Fruit fly (Drosophila melanogaster): ENCODE measurements around the gene Nxf3.

Nxf3 gene

DNA sequence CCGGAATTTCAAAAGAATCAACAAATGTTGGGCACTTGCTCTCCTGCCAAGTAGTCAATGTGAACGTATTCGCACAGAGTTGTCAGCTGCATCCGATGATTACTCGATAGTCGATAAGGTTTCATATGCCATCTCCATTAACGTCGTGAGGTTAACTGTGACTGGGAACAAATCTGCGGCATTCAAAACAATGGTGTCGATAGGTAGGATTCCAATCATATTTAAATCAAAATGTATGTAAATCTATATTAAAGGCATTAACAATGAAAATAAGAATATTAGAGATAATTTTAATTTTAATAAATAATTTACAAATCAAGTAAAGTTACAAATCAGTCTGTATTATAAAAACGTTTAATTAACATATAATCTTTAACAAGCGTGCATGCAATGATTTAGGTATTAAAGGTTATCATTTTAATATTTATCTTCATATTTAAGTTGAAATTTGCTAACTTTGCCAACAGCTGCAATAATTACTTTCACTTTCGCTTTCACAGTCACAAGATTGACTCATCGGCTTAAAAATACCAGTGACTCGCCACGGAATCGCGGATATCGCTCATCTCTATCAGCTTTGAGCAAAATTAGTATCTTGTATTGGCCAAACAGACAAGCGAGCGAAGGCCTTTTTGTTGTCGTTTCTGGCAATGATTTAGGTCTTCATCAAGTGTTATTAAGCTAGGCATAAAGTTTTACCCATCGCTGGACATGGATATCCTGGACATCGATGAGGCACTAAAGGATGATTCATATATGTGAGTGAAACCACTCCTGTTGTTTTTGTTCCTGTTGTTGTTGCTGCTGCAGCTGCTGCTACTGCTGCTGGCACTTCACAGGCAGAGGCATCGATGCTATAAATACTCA lies at the start of gene Nxf3, which contains the start of the genes Meics and ssp2:
Gene Nxf3 (plus strand): TSS at position 569 of the 867 bp plus-strand sequence.
Gene Meics (minus strand): TSS at position 68 of the 867 bp plus-strand sequence.
Gene ssp2 (plus strand): TSS at position 569 of the 867 bp plus-strand sequence.
- no peak for TF ChIP-seq cic (GFP tag; optimal IDR thresholded peaks at IDR 0.05)
- no peak for TF ChIP-seq ovo (GFP tag; optimal IDR thresholded peaks at IDR 0.05)
- peak; percentile 33 for TF ChIP-seq CG11617 (GFP tag; optimal IDR thresholded peaks at IDR 0.05)
- peak; percentile 52 for TF ChIP-seq Hr96 (GFP tag; optimal IDR thresholded peaks at IDR 0.05)
- no peak for TF ChIP-seq cnc (optimal IDR thresholded peaks at IDR 0.05)
- peak; percentile 16 for TF ChIP-seq CG33017 (tag; optimal IDR thresholded peaks at IDR 0.05)
- TF ChIP-seq Crg-1 (GFP tag; optimal IDR thresholded peaks at IDR 0.05), result peak; percentile 49
- TF ChIP-seq CG14711 (tag; optimal IDR thresholded peaks at IDR 0.05), result peak; percentile 90
- TF ChIP-seq bab1 (GFP tag; optimal IDR thresholded peaks at IDR 0.05), result no peak
- TF ChIP-seq tj (GFP tag; optimal IDR thresholded peaks at IDR 0.05), result peak; percentile 24
- peak; percentile 28 for TF ChIP-seq CG1620 (GFP tag; optimal IDR thresholded peaks at IDR 0.05)
- TF ChIP-seq CG12768 (GFP tag; optimal IDR thresholded peaks at IDR 0.05), result no peak
- no peak for TF ChIP-seq CG7101 (tag; optimal IDR thresholded peaks at IDR 0.05)
- TF ChIP-seq CG7045 (GFP tag; optimal IDR thresholded peaks at IDR 0.05), result peak; percentile 64
- no peak for TF ChIP-seq Mnt (GFP tag; optimal IDR thresholded peaks at IDR 0.05)
- TF ChIP-seq kay (GFP tag; ENCODE audit: borderline replicate concordance), result peak; percentile 98
- TF ChIP-seq Clk (GFP tag; optimal IDR thresholded peaks at IDR 0.05), result no peak
- TF ChIP-seq pad (GFP tag; optimal IDR thresholded peaks at IDR 0.05), result peak; percentile 27
- TF ChIP-seq toe (GFP tag; optimal IDR thresholded peaks at IDR 0.05), result peak; percentile 54
- TF ChIP-seq CG5204 (GFP tag; optimal IDR thresholded peaks at IDR 0.05), result peak; percentile 29

DNA sequence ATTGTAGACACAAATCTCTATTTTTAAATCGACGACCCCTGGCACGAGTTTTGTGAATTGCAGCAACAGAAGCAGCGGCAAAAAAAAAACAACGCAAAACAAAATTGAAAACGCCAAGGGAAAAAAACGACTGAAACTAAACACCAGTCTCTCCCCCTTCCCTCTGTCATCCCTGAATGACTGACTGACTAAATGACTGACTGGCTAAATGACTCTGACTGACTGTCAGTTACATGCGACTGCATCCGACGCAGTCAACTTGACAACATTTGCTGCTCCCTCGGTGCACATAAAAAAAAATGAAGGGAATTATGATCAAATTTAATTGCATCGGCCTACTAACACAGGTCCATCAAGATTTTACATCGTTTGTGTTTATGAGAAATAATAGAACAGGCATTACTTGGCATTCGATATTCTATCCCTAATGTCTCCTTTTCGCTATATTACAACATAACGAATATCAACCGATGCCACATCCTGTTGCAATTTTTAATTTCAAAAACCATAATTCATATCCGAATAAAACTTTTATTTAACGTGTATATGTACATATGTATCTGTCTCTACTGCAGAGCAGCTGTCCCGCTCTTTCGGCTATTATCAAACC lies 47.3 kb upstream of the Nxf3 start:
- TF ChIP-seq CG7101 (tag; optimal IDR thresholded peaks at IDR 0.05) (peak; percentile 28), CG5204 (GFP tag; optimal IDR thresholded peaks at IDR 0.05) (peak; percentile 4), kay (GFP tag; ENCODE audit: borderline replicate concordance) (no peak), tj (GFP tag; optimal IDR thresholded peaks at IDR 0.05) (no peak), CG14711 (tag; optimal IDR thresholded peaks at IDR 0.05) (peak; percentile 32), CG33017 (tag; optimal IDR thresholded peaks at IDR 0.05) (peak; percentile 24), CG7045 (GFP tag; optimal IDR thresholded peaks at IDR 0.05) (peak; percentile 38), CG11617 (GFP tag; optimal IDR thresholded peaks at IDR 0.05) (peak; percentile 3), bab1 (GFP tag; optimal IDR thresholded peaks at IDR 0.05) (no peak), Hr96 (GFP tag; optimal IDR thresholded peaks at IDR 0.05) (no peak), CG12768 (GFP tag; optimal IDR thresholded peaks at IDR 0.05) (peak; percentile 8)

DNA sequence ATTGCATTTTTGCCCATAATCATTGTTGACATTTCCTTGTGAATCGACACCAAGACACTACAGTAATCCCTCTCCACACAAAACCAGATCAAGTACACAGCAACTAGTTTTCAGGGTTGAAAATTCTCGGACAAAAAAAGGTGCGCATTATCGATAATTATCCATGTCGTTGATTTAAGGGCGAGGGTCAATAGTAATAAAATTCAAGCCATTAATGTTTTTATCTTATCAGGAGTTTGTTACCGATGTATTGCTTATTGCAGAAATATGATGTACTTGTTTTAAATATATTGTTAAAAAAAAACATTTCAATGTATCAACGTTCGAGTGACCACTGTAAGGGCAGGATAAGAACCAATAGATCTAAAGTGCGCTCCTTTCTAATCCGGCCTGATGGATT lies 46.2 kb upstream of the Nxf3 start:
- TF ChIP-seq Clk (GFP tag; optimal IDR thresholded peaks at IDR 0.05), result no peak
- TF ChIP-seq kay (GFP tag; ENCODE audit: borderline replicate concordance), result peak; percentile 55
- peak; percentile 9 for TF ChIP-seq CG5204 (GFP tag; optimal IDR thresholded peaks at IDR 0.05)
- TF ChIP-seq bab1 (GFP tag; optimal IDR thresholded peaks at IDR 0.05), result peak; percentile 6

DNA sequence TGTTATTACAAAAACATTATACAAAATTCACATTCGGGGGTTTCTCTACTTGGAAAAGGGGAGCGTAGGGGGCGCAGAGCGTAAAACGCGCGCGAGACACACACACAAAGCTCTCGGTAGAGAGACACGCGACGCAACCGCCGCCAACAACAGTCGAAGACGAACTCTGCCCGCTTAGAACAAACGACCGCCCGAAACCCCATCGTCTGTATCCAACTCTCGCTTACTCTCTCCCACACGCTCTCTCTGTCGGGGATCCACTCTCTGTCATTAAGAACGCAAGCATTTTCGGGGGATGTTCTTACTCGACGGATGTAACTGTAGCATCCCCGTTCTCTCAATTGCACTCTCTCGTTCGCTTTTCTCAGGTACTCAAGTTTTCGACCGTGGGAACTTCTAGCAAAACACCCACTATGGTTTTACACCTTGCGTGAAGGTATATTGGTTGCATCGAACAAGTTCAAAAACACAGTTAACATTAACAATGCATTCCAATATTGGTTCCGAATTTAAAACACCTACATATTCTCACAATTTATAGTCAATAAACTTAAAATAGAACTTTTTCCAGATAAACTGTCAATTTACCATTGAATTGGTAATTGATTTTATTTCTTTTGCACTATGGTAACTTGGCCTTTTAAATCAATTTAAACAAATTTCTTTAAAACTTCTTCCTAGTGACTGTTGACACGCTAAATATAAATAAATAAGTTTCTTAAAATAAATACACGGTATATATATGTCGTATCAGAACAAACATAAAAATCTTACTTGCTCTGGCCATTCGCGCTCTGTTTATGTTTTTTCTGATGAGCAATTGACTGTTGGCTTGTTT lies 45.0 kb upstream of the Nxf3 start:
- TF ChIP-seq Hr96 (GFP tag; optimal IDR thresholded peaks at IDR 0.05), result peak; percentile 68
- peak; percentile 78 for TF ChIP-seq CG11617 (GFP tag; optimal IDR thresholded peaks at IDR 0.05)
- TF ChIP-seq Clk (GFP tag; optimal IDR thresholded peaks at IDR 0.05), result peak; percentile 24
- TF ChIP-seq CG14711 (tag; optimal IDR thresholded peaks at IDR 0.05), result peak; percentile 55
- peak; percentile 84 for TF ChIP-seq CG12768 (GFP tag; optimal IDR thresholded peaks at IDR 0.05)
- TF ChIP-seq kay (GFP tag; ENCODE audit: borderline replicate concordance), result peak; percentile 88
- TF ChIP-seq CG7045 (GFP tag; optimal IDR thresholded peaks at IDR 0.05), result peak; percentile 86
- no peak for TF ChIP-seq Crg-1 (GFP tag; optimal IDR thresholded peaks at IDR 0.05)
- TF ChIP-seq toe (GFP tag; optimal IDR thresholded peaks at IDR 0.05), result peak; percentile 65
- peak; percentile 73 for TF ChIP-seq CG5204 (GFP tag; optimal IDR thresholded peaks at IDR 0.05)
- no peak for TF ChIP-seq CG1620 (GFP tag; optimal IDR thresholded peaks at IDR 0.05)
- peak; percentile 32 for TF ChIP-seq tj (GFP tag; optimal IDR thresholded peaks at IDR 0.05)
- peak; percentile 65 for TF ChIP-seq bab1 (GFP tag; optimal IDR thresholded peaks at IDR 0.05)
- no peak for TF ChIP-seq ovo (GFP tag; optimal IDR thresholded peaks at IDR 0.05)
- TF ChIP-seq Mnt (GFP tag; optimal IDR thresholded peaks at IDR 0.05), result peak; percentile 16
- TF ChIP-seq CG7101 (tag; optimal IDR thresholded peaks at IDR 0.05), result peak; percentile 74
- peak; percentile 77 for TF ChIP-seq pad (GFP tag; optimal IDR thresholded peaks at IDR 0.05)
- no peak for TF ChIP-seq cnc (optimal IDR thresholded peaks at IDR 0.05)
- TF ChIP-seq CG33017 (tag; optimal IDR thresholded peaks at IDR 0.05), result peak; percentile 75
- no peak for TF ChIP-seq cic (GFP tag; optimal IDR thresholded peaks at IDR 0.05)

DNA sequence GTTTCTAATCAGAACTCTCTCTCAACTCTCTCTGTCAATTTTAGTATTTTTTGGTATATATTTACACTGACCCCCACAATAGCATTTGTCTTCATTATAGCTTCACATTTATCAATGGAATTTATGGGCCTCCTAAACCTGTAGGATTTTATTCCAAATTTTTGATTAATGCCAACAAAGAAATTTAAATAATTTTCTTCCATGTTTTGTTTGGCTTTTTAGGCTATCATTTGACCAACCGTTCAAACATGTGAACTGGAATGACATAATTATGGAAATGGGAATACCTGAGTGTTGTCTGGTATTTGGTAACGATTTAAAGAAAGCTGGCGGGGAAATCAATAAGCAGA lies 44.4 kb upstream of the Nxf3 start:
- TF ChIP-seq CG7045 (GFP tag; optimal IDR thresholded peaks at IDR 0.05), result no peak
- no peak for TF ChIP-seq toe (GFP tag; optimal IDR thresholded peaks at IDR 0.05)
- no peak for TF ChIP-seq Mnt (GFP tag; optimal IDR thresholded peaks at IDR 0.05)
- no peak for TF ChIP-seq kay (GFP tag; ENCODE audit: borderline replicate concordance)
- TF ChIP-seq ovo (GFP tag; optimal IDR thresholded peaks at IDR 0.05), result no peak
- TF ChIP-seq cnc (optimal IDR thresholded peaks at IDR 0.05), result no peak
- no peak for TF ChIP-seq CG5204 (GFP tag; optimal IDR thresholded peaks at IDR 0.05)
- no peak for TF ChIP-seq Crg-1 (GFP tag; optimal IDR thresholded peaks at IDR 0.05)
- no peak for TF ChIP-seq tj (GFP tag; optimal IDR thresholded peaks at IDR 0.05)
- no peak for TF ChIP-seq pad (GFP tag; optimal IDR thresholded peaks at IDR 0.05)
- no peak for TF ChIP-seq Hr96 (GFP tag; optimal IDR thresholded peaks at IDR 0.05)
- TF ChIP-seq Clk (GFP tag; optimal IDR thresholded peaks at IDR 0.05), result no peak
- TF ChIP-seq CG14711 (tag; optimal IDR thresholded peaks at IDR 0.05), result no peak
- no peak for TF ChIP-seq CG33017 (tag; optimal IDR thresholded peaks at IDR 0.05)
- TF ChIP-seq CG12768 (GFP tag; optimal IDR thresholded peaks at IDR 0.05), result no peak

All from whole organism, adult.